Worm (Caenorhabditis elegans) whole organism, L4 larva: ENCODE measurements around the gene Y73F8A.10.

ENCODE experiments used
- T26A8.4 ChIP-seq: fragments of 200-800 bp; sonication (Bioruptor generic); IDR thresholded peaks from 2 replicates; pipeline ENCODE4 v1.3.6; 2022; ENCODE audit warnings: missing genetic modification characterization, missing compliant biosample characterization
- daf-12 ChIP-seq: fragments of 150-350 bp; optimal IDR thresholded peaks from 2 replicates; lab custom pipeline; 2014; ENCODE audit warnings: missing biosample characterization, missing genetic modification reagents, missing genetic modification characterization
- egl-27 ChIP-seq: sonication (generic microtip); optimal IDR thresholded peaks from 3 replicates; lab custom pipeline; 2017; ENCODE audit warnings: missing biosample characterization, missing genetic modification reagents, missing genetic modification characterization
- lin-13 ChIP-seq: fragments of 150-350 bp; optimal IDR thresholded peaks from 2 replicates; lab custom pipeline; 2014; ENCODE audit warnings: missing biosample characterization, missing genetic modification reagents, missing genetic modification characterization
- mdl-1 ChIP-seq, 2 experiments: fragments of 150-350 bp in 1 of 2; sonication (generic microtip) in 1 of 2; optimal IDR thresholded peaks; 2 replicates each; lab custom pipeline; 2014 to 2017; ENCODE audit warnings: missing biosample characterization in 2 of 2, missing genetic modification characterization in 2 of 2
- mxl-2 ChIP-seq: fragments of 200-800 bp; sonication (Bioruptor generic); conservative IDR thresholded peaks from 2 replicates; pipeline ENCODE4 v1.3.6; 2022; ENCODE audit warnings: missing genetic modification reagents, missing genetic modification characterization, missing compliant biosample characterization
- nhr-28 ChIP-seq: fragments of 150-350 bp; optimal IDR thresholded peaks from 2 replicates; lab custom pipeline; 2014; ENCODE audit warnings: missing biosample characterization, missing genetic modification characterization
- pqm-1 ChIP-seq: sonication (generic microtip); optimal IDR thresholded peaks from 2 replicates; lab custom pipeline; 2017; ENCODE audit warnings: missing biosample characterization, missing genetic modification characterization
- set-16 ChIP-seq: fragments of 200-800 bp; sonication (Bioruptor generic); IDR thresholded peaks from 2 replicates; pipeline ENCODE4 v1.3.6; 2022; ENCODE audit warnings: missing genetic modification reagents, missing genetic modification characterization, missing compliant biosample characterization
- snpc-4 ChIP-seq: fragments of 150-350 bp; optimal IDR thresholded peaks from 2 replicates; lab custom pipeline; 2014; ENCODE audit warnings: missing biosample characterization, missing genetic modification characterization
- tag-97 ChIP-seq: fragments of 200-800 bp; sonication (Bioruptor generic); IDR thresholded peaks from 2 replicates; pipeline ENCODE4 v1.3.6; 2022; ENCODE audit warnings: missing genetic modification characterization, missing compliant biosample characterization
- tra-1 ChIP-seq: fragments of 200-800 bp; sonication (Bioruptor generic); IDR thresholded peaks from 2 replicates; pipeline ENCODE4 v1.3.6; 2022; ENCODE audit warnings: missing genetic modification reagents, missing genetic modification characterization, missing compliant biosample characterization
- unc-39 ChIP-seq: sonication (generic microtip); optimal IDR thresholded peaks from 2 replicates; lab custom pipeline; 2017; ENCODE audit warnings: missing biosample characterization, missing genetic modification characterization

DNA sequence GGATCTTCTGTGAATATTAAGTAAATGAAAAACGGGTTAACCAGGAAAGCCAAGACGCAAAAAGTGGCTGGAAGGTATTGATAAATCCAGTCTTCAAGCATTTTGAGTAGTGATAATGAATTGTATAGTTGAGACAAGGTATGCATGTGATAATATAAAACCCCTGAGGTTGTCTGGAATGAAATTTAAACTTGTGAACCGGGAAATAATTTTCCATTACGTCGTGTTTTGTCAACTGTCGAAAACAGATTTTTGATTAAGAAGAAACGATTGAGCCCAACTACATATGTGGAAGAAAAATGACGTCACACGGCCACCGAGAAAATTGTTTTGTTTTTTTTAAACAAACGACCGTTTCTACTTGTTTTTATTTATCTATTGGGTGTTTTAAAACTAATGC is 42.0 kb upstream of the Y73F8A.10 start, which contains the start of gene srj-42:
- TF ChIP-seq pqm-1 (tag; lab: Kevin White, UChicago), result no peak
- TF ChIP-seq tag-97 (GFP tag; lab: Robert Waterston, UW), result no peak
- TF ChIP-seq daf-12 (tag; lab: Kevin White, UChicago), result no peak
- TF ChIP-seq mdl-1 (tag; optimal IDR thresholded peaks at IDR 0.05; lab: Kevin White, UChicago), result no peak
- no peak for TF ChIP-seq lin-13
- no peak for TF ChIP-seq T26A8.4 (GFP tag; lab: Robert Waterston, UW)
- TF ChIP-seq nhr-28 (tag; lab: Kevin White, UChicago), result no peak
- no peak for TF ChIP-seq mxl-2 (GFP tag; lab: Robert Waterston, UW)
- TF ChIP-seq tra-1 (GFP tag; lab: Robert Waterston, UW), result no peak
- TF ChIP-seq set-16 (GFP tag; lab: Robert Waterston, UW), result no peak
- no peak for TF ChIP-seq unc-39
- TF ChIP-seq snpc-4 (tag; lab: Kevin White, UChicago), result no peak
- no peak for TF ChIP-seq egl-27 (tag; lab: Kevin White, UChicago)
